Worm (Caenorhabditis elegans) whole organism, L2 larva: ENCODE results near the gene F42D1.4.

Source experiments
- C34F6.9 ChIP-seq: fragments of 150-350 bp; optimal IDR thresholded peaks from 2 replicates; lab custom pipeline; 2014; ENCODE audit warnings: missing biosample characterization, missing genetic modification characterization
- F13H6.1 ChIP-seq: sonication (generic microtip); optimal IDR thresholded peaks from 2 replicates; lab custom pipeline; 2016; ENCODE audit warnings: missing genetic modification characterization, missing compliant biosample characterization
- ZK546.5 ChIP-seq: sonication (generic microtip); optimal IDR thresholded peaks from 2 replicates; lab custom pipeline; 2017; ENCODE audit warnings: missing biosample characterization, missing genetic modification characterization
- ama-1 ChIP-seq: fragments of 150-350 bp; optimal IDR thresholded peaks from 2 replicates; lab custom pipeline; 2018; ENCODE audit warnings: inconsistent platforms
- blmp-1 ChIP-seq: sonication (generic microtip); optimal IDR thresholded peaks from 2 replicates; lab custom pipeline; 2017; ENCODE audit warnings: missing genetic modification characterization, mild to moderate bottlenecking, missing compliant biosample characterization, antibody characterized with exemption, moderate library complexity; ENCODE audit not compliant: insufficient read depth
- ceh-16 ChIP-seq: fragments of 150-350 bp; optimal IDR thresholded peaks from 2 replicates; lab custom pipeline; 2014; ENCODE audit warnings: missing biosample characterization, missing genetic modification characterization
- crh-2 ChIP-seq: sonication (generic microtip); optimal IDR thresholded peaks from 2 replicates; lab custom pipeline; 2017; ENCODE audit warnings: missing biosample characterization, missing genetic modification characterization
- elt-1 ChIP-seq: fragments of 150-350 bp; optimal IDR thresholded peaks from 2 replicates; lab custom pipeline; 2014; ENCODE audit warnings: missing biosample characterization, missing genetic modification characterization
- fos-1 ChIP-seq: fragments of 150-350 bp; optimal IDR thresholded peaks from 2 replicates; lab custom pipeline; 2014; ENCODE audit warnings: missing biosample characterization, missing genetic modification characterization
- gmeb-1 ChIP-seq: fragments of 150-350 bp; optimal IDR thresholded peaks from 2 replicates; lab custom pipeline; 2014; ENCODE audit warnings: missing biosample characterization, missing genetic modification characterization
- lin-11 ChIP-seq: fragments of 150-350 bp; sonication (generic microtip); optimal IDR thresholded peaks from 2 replicates; lab custom pipeline; 2014; ENCODE audit warnings: missing biosample characterization, missing genetic modification characterization, inconsistent platforms, mixed read lengths
- lin-39 ChIP-seq: fragments of 150-350 bp; optimal IDR thresholded peaks from 2 replicates; lab custom pipeline; 2014; ENCODE audit warnings: missing biosample characterization, missing genetic modification reagents, missing genetic modification characterization
- lsy-2 ChIP-seq, 2 experiments: fragments of 150-350 bp in 1 of 2; sonication (generic microtip) in 1 of 2; optimal IDR thresholded peaks; 2 replicates each; lab custom pipeline; 2014 to 2017; ENCODE audit warnings: missing biosample characterization in 2 of 2, missing genetic modification characterization in 2 of 2
- mbf-1 ChIP-seq: sonication (generic microtip); optimal IDR thresholded peaks from 2 replicates; lab custom pipeline; 2017; ENCODE audit warnings: missing biosample characterization, missing genetic modification characterization
- mdl-1 ChIP-seq, 2 experiments: fragments of 150-350 bp in 1 of 2; sonication (generic microtip) in 1 of 2; optimal IDR thresholded peaks; 2 replicates each; lab custom pipeline; 2017; ENCODE audit warnings: missing biosample characterization in 2 of 2, missing genetic modification characterization in 2 of 2
- nhr-129 ChIP-seq: fragments of 150-350 bp; optimal IDR thresholded peaks from 2 replicates; lab custom pipeline; 2014; ENCODE audit warnings: missing biosample characterization, missing genetic modification characterization
- nhr-21 ChIP-seq: fragments of 150-350 bp; optimal IDR thresholded peaks from 2 replicates; lab custom pipeline; 2014; ENCODE audit warnings: missing biosample characterization, missing genetic modification characterization
- nhr-237 ChIP-seq: fragments of 150-350 bp; optimal IDR thresholded peaks from 2 replicates; lab custom pipeline; 2014; ENCODE audit warnings: missing biosample characterization, missing genetic modification characterization
- nhr-25 ChIP-seq: fragments of 150-350 bp; sonication (generic microtip); optimal IDR thresholded peaks from 3 replicates; lab custom pipeline; 2014; ENCODE audit warnings: missing biosample characterization, missing genetic modification characterization
- nhr-6 ChIP-seq: fragments of 150-350 bp; optimal IDR thresholded peaks from 2 replicates; lab custom pipeline; 2014; ENCODE audit warnings: missing biosample characterization, missing genetic modification characterization
- nhr-77 ChIP-seq: fragments of 150-350 bp; optimal IDR thresholded peaks from 2 replicates; lab custom pipeline; 2014; ENCODE audit warnings: missing biosample characterization, missing genetic modification characterization
- skn-1 ChIP-seq: sonication (generic microtip); optimal IDR thresholded peaks from 2 replicates; lab custom pipeline; 2017; ENCODE audit warnings: missing biosample characterization, missing genetic modification characterization
- sma-3 ChIP-seq: sonication (generic microtip); optimal IDR thresholded peaks from 2 replicates; lab custom pipeline; 2016; ENCODE audit warnings: missing genetic modification reagents, missing genetic modification characterization, missing compliant biosample characterization
- sma-9 ChIP-seq, 2 experiments: fragments of 150-350 bp in 1 of 2; sonication (generic microtip) in 1 of 2; optimal IDR thresholded peaks; 2 replicates each; lab custom pipeline; 2014 to 2016; ENCODE audit warnings: missing genetic modification characterization in 2 of 2, mild to moderate bottlenecking in 1 of 2, missing biosample characterization in 1 of 2, missing compliant biosample characterization in 1 of 2, missing genetic modification reagents in 1 of 2, moderate library complexity in 1 of 2
- snpc-4 ChIP-seq: fragments of 150-350 bp; optimal IDR thresholded peaks from 2 replicates; lab custom pipeline; 2014; ENCODE audit warnings: missing biosample characterization, missing genetic modification characterization
- unc-39 ChIP-seq: fragments of 150-350 bp; optimal IDR thresholded peaks from 2 replicates; lab custom pipeline; 2014; ENCODE audit warnings: missing biosample characterization, missing genetic modification characterization
- zag-1 ChIP-seq: fragments of 150-350 bp; optimal IDR thresholded peaks from 2 replicates; lab custom pipeline; 2014; ENCODE audit warnings: missing biosample characterization, missing genetic modification characterization
- ztf-1 ChIP-seq: fragments of 200-800 bp; sonication (Bioruptor generic); conservative IDR thresholded peaks from 2 replicates; pipeline ENCODE4 v1.3.6; 2022; ENCODE audit warnings: missing genetic modification characterization, missing compliant biosample characterization
- ztf-11 ChIP-seq: sonication (generic microtip); optimal IDR thresholded peaks from 2 replicates; lab custom pipeline; 2017; ENCODE audit warnings: missing biosample characterization, missing genetic modification characterization

F42D1.4 gene

ce11 chrX:14767813-14768212, 39.2 kb upstream of the F42D1.4 start:
- TF ChIP-seq F13H6.1 (tag; lab: Kevin White, UChicago) (no peak), C34F6.9 (tag; lab: Kevin White, UChicago) (no peak), nhr-25 (tag; lab: Kevin White, UChicago) (no peak), elt-1 (tag; lab: Kevin White, UChicago) (no peak), sma-3 (GFP tag; lab: Kevin White, UChicago) (no peak), mbf-1 (tag; lab: Kevin White, UChicago) (no peak), mdl-1 (tag; optimal IDR thresholded peaks at IDR 0.05; lab: Kevin White, UChicago) (no peak), gmeb-1 (tag; lab: Kevin White, UChicago) (no peak), snpc-4 (tag; lab: Kevin White, UChicago) (no peak), nhr-129 (no peak)

ce11 chrX:14768989-14769388, 38.0 kb upstream of the F42D1.4 start:
- no peak for TF ChIP-seq nhr-237 (tag; lab: Kevin White, UChicago)
- no peak for TF ChIP-seq blmp-1 (tag; lab: Kevin White, UChicago)
- no peak for TF ChIP-seq lin-39 (tag; lab: Kevin White, UChicago)
- TF ChIP-seq ZK546.5 (tag; lab: Kevin White, UChicago) = no peak
- no peak for TF ChIP-seq ztf-1 (GFP tag; lab: Robert Waterston, UW)
- peak; percentile 34 for TF ChIP-seq sma-9 (GFP tag; optimal IDR thresholded peaks at IDR 0.05; lab: Kevin White, UChicago)
- TF ChIP-seq sma-9 (tag; optimal IDR thresholded peaks at IDR 0.05; lab: Kevin White, UChicago) = no peak
- peak; percentile 58 for TF ChIP-seq fos-1 (tag; lab: Kevin White, UChicago)
- no peak for TF ChIP-seq nhr-6 (tag; lab: Kevin White, UChicago)
- TF ChIP-seq ceh-16 (tag; lab: Kevin White, UChicago) = no peak
- no peak for TF ChIP-seq C34F6.9 (tag; lab: Kevin White, UChicago)
- TF ChIP-seq unc-39 (tag; lab: Kevin White, UChicago) = no peak
- no peak for TF ChIP-seq zag-1 (tag; lab: Kevin White, UChicago)
- no peak for TF ChIP-seq crh-2 (tag; lab: Kevin White, UChicago)

- TF ChIP-seq gmeb-1 (tag; lab: Kevin White, UChicago) = no peak
- TF ChIP-seq ama-1 (lab: Kevin White, UChicago) = no peak
- TF ChIP-seq fos-1 (tag; lab: Kevin White, UChicago) = peak; percentile 54
- TF ChIP-seq nhr-21 = no peak
- TF ChIP-seq sma-9 (GFP tag; optimal IDR thresholded peaks at IDR 0.05; lab: Kevin White, UChicago) = peak; percentile 43
- TF ChIP-seq sma-9 (tag; optimal IDR thresholded peaks at IDR 0.05; lab: Kevin White, UChicago) = no peak
- TF ChIP-seq, all 48 proteins: peak for 2
Observed at ce11 chrX:14770336-14770735, 36.7 kb upstream of the F42D1.4 start.

ce11 chrX:14771682-14772081, 35.4 kb upstream of the F42D1.4 start, which contains the start of gene Y16B4A.2:
Y16B4A.2 (minus strand) TSS chrX:14771851.
- TF ChIP-seq ztf-1 (GFP tag; lab: Robert Waterston, UW) (no peak), ztf-11 (tag; lab: Kevin White, UChicago) (no peak), fos-1 (tag; lab: Kevin White, UChicago) (peak; percentile 38)

- no peak for TF ChIP-seq skn-1 (tag; lab: Kevin White, UChicago)
- TF ChIP-seq nhr-6 (tag; lab: Kevin White, UChicago) = no peak
Observed at ce11 chrX:14773238-14773637, 33.8 kb upstream of the F42D1.4 start, which contains the start of gene unc-3. unc-3 (plus strand) TSS chrX:14773538.

- TF ChIP-seq nhr-77 (tag; lab: Kevin White, UChicago) = no peak
Observed at ce11 chrX:14775222-14775621, 31.8 kb upstream of the F42D1.4 start.

ce11 chrX:14776312-14776711, 30.7 kb upstream of the F42D1.4 start:
- TF ChIP-seq sma-3 (GFP tag; lab: Kevin White, UChicago) (no peak), lsy-2 (tag; optimal IDR thresholded peaks at IDR 0.05; lab: Kevin White, UChicago) (peak in 1 of 2 experiments; percentile 41), lin-11 (tag; lab: Kevin White, UChicago) (no peak), ZK546.5 (tag; lab: Kevin White, UChicago) (no peak)
